Worm (Caenorhabditis elegans) whole organism, late embryonic: Measurements from ENCODE around the gene ttr-23.

Source experiments
- F13H6.1 ChIP-seq: sonication (generic microtip); optimal IDR thresholded peaks from 2 replicates; lab custom pipeline; 2016; ENCODE audit warnings: missing genetic modification characterization, missing compliant biosample characterization
- K09A11.1 ChIP-seq: sonication (generic microtip); optimal IDR thresholded peaks from 2 replicates; lab custom pipeline; 2017; ENCODE audit warnings: antibody characterized with exemption, mild to moderate bottlenecking, missing genetic modification characterization, missing compliant biosample characterization; ENCODE audit not compliant: insufficient read depth
- Y22D7AL.16 ChIP-seq: sonication (generic microtip); optimal IDR thresholded peaks from 2 replicates; lab custom pipeline; 2016; ENCODE audit warnings: missing genetic modification characterization, missing compliant biosample characterization
- ahr-1 ChIP-seq: sonication (generic microtip); optimal IDR thresholded peaks from 2 replicates; lab custom pipeline; 2016; ENCODE audit warnings: missing genetic modification characterization, missing compliant biosample characterization
- ama-1 ChIP-seq: fragments of 150-350 bp; optimal IDR thresholded peaks from 2 replicates; lab custom pipeline; 2014
- ceh-14 ChIP-seq: sonication (generic microtip); optimal IDR thresholded peaks from 2 replicates; lab custom pipeline; 2016; ENCODE audit warnings: missing genotype, missing genetic modification characterization, missing compliant biosample characterization
- ceh-18 ChIP-seq: sonication (generic microtip); optimal IDR thresholded peaks from 2 replicates; lab custom pipeline; 2016; ENCODE audit warnings: missing genetic modification characterization, missing compliant biosample characterization
- ceh-2 ChIP-seq: sonication (generic microtip); optimal IDR thresholded peaks from 2 replicates; lab custom pipeline; 2016; ENCODE audit warnings: missing genotype, missing genetic modification characterization, missing compliant biosample characterization
- ceh-24 ChIP-seq: sonication (generic microtip); optimal IDR thresholded peaks from 2 replicates; lab custom pipeline; 2016; ENCODE audit warnings: mild to moderate bottlenecking, missing genetic modification characterization, missing compliant biosample characterization
- ceh-48 ChIP-seq: sonication (generic microtip); optimal IDR thresholded peaks from 2 replicates; lab custom pipeline; 2016; ENCODE audit warnings: missing genetic modification characterization, inconsistent platforms, missing compliant biosample characterization
- ceh-6 ChIP-seq: fragments of 200-800 bp; sonication (Bioruptor generic); optimal IDR thresholded peaks from 2 replicates; lab custom pipeline; 2018; ENCODE audit warnings: mild to moderate bottlenecking, missing genetic modification characterization, missing compliant biosample characterization
- ceh-9 ChIP-seq: sonication (generic microtip); optimal IDR thresholded peaks from 2 replicates; lab custom pipeline; 2016; ENCODE audit warnings: mild to moderate bottlenecking, missing genetic modification characterization, inconsistent platforms, missing compliant biosample characterization
- che-1 ChIP-seq: sonication (generic microtip); optimal IDR thresholded peaks from 2 replicates; lab custom pipeline; 2016; ENCODE audit warnings: mild to moderate bottlenecking, missing genetic modification characterization, missing compliant biosample characterization
- dmd-4 ChIP-seq: sonication (generic microtip); optimal IDR thresholded peaks from 2 replicates; lab custom pipeline; 2016; ENCODE audit warnings: borderline replicate concordance, missing genetic modification characterization, missing compliant biosample characterization
- elt-2 ChIP-seq: sonication (generic microtip); optimal IDR thresholded peaks from 2 replicates; lab custom pipeline; 2016; ENCODE audit warnings: missing genetic modification reagents, missing genetic modification characterization, missing compliant biosample characterization
- eyg-1 ChIP-seq: sonication (generic microtip); optimal IDR thresholded peaks from 2 replicates; lab custom pipeline; 2016; ENCODE audit warnings: missing genotype, missing genetic modification characterization, missing compliant biosample characterization
- fax-1 ChIP-seq: sonication (generic microtip); optimal IDR thresholded peaks from 2 replicates; lab custom pipeline; 2016; ENCODE audit warnings: missing genotype, missing genetic modification characterization, missing compliant biosample characterization
- fkh-6 ChIP-seq: sonication (generic microtip); optimal IDR thresholded peaks from 2 replicates; lab custom pipeline; 2016; ENCODE audit warnings: missing genetic modification characterization, missing compliant biosample characterization
- gmeb-2 ChIP-seq: sonication (generic microtip); optimal IDR thresholded peaks from 2 replicates; lab custom pipeline; 2016; ENCODE audit warnings: missing genetic modification characterization, inconsistent platforms, missing compliant biosample characterization
- hlh-15 ChIP-seq: sonication (generic microtip); optimal IDR thresholded peaks from 2 replicates; lab custom pipeline; 2016; ENCODE audit warnings: missing genetic modification characterization, missing compliant biosample characterization
- hlh-8 ChIP-seq: sonication (generic microtip); optimal IDR thresholded peaks from 2 replicates; lab custom pipeline; 2016; ENCODE audit warnings: missing genotype, missing genetic modification characterization, missing compliant biosample characterization
- madf-2 ChIP-seq: sonication (generic microtip); optimal IDR thresholded peaks from 2 replicates; lab custom pipeline; 2017; ENCODE audit warnings: missing genetic modification characterization, missing compliant biosample characterization
- mec-3 ChIP-seq: sonication (generic microtip); optimal IDR thresholded peaks from 2 replicates; lab custom pipeline; 2016; ENCODE audit warnings: borderline replicate concordance, missing genetic modification characterization, missing compliant biosample characterization
- nfya-1 ChIP-seq: sonication (generic microtip); optimal IDR thresholded peaks from 2 replicates; lab custom pipeline; 2017; ENCODE audit warnings: missing genetic modification characterization, mild to moderate bottlenecking, missing compliant biosample characterization, antibody characterized with exemption, moderate library complexity
- odd-2 ChIP-seq: sonication (generic microtip); optimal IDR thresholded peaks from 2 replicates; lab custom pipeline; 2017; ENCODE audit warnings: antibody characterized with exemption, mild to moderate bottlenecking, missing genetic modification characterization, missing compliant biosample characterization
- pax-1 ChIP-seq: fragments of 150-350 bp; optimal IDR thresholded peaks from 2 replicates; lab custom pipeline; 2014; ENCODE audit warnings: missing biosample characterization, missing genetic modification characterization
- ref-2 ChIP-seq: sonication (generic microtip); optimal IDR thresholded peaks from 2 replicates; lab custom pipeline; 2016; ENCODE audit warnings: missing genetic modification characterization, missing compliant biosample characterization
- sdc-2 ChIP-seq: sonication (generic microtip); optimal IDR thresholded peaks from 2 replicates; lab custom pipeline; 2016; ENCODE audit warnings: missing genotype, missing genetic modification characterization, missing compliant biosample characterization
- sox-2 ChIP-seq: fragments of 200-800 bp; sonication (Bioruptor generic); IDR thresholded peaks from 2 replicates; pipeline ENCODE4 v1.3.6; 2022; ENCODE audit warnings: missing genetic modification reagents, missing genetic modification characterization, missing compliant biosample characterization
- syd-9 ChIP-seq: sonication (generic microtip); optimal IDR thresholded peaks from 2 replicates; lab custom pipeline; 2016; ENCODE audit warnings: mild to moderate bottlenecking, missing genetic modification characterization, moderate library complexity, missing compliant biosample characterization
- tbx-2 ChIP-seq: sonication (generic microtip); optimal IDR thresholded peaks from 2 replicates; lab custom pipeline; 2016; ENCODE audit warnings: missing genetic modification characterization, missing compliant biosample characterization
- tbx-7 ChIP-seq: sonication (generic microtip); optimal IDR thresholded peaks from 2 replicates; lab custom pipeline; 2016; ENCODE audit warnings: missing genotype, missing genetic modification characterization, missing compliant biosample characterization
- unc-42 ChIP-seq: sonication (generic microtip); optimal IDR thresholded peaks from 2 replicates; lab custom pipeline; 2016; ENCODE audit warnings: missing genotype, missing genetic modification characterization, missing compliant biosample characterization
- unc-55 ChIP-seq: sonication (generic microtip); optimal IDR thresholded peaks from 2 replicates; lab custom pipeline; 2017; ENCODE audit warnings: missing biosample characterization, missing genetic modification reagents, missing genetic modification characterization
- unc-86 ChIP-seq: sonication (generic microtip); optimal IDR thresholded peaks from 2 replicates; lab custom pipeline; 2016; ENCODE audit warnings: missing genetic modification characterization, missing compliant biosample characterization
- zip-5 ChIP-seq: sonication (generic microtip); optimal IDR thresholded peaks from 2 replicates; lab custom pipeline; 2016; ENCODE audit warnings: missing genetic modification characterization, missing compliant biosample characterization
- ztf-16 ChIP-seq: sonication (generic microtip); optimal IDR thresholded peaks from 2 replicates; lab custom pipeline; 2017; ENCODE audit warnings: missing genetic modification characterization, missing compliant biosample characterization

ttr-23 gene

ce11 chrV:10580638-10581037 lies 9.0 kb downstream of the ttr-23 start:
- TF ChIP-seq F13H6.1 (tag; lab: Kevin White, UChicago) (no peak), elt-2 (tag; lab: Kevin White, UChicago) (peak; percentile 4), tbx-7 (tag; lab: Kevin White, UChicago) (no peak)

ce11 chrV:10578938-10579337 lies 10.7 kb downstream of the ttr-23 start, which contains the start of the genes erh-1 and lpd-9:
Gene erh-1, minus strand, starts transcription at chrV:10579141.
Gene lpd-9, plus strand, starts transcription at chrV:10579305.
- TF ChIP-seq ceh-2 (peak; percentile 37), pax-1 (tag; lab: Kevin White, UChicago) (peak; percentile 12), gmeb-2 (tag; lab: Kevin White, UChicago) (no peak), sdc-2 (tag; lab: Kevin White, UChicago) (no peak), nfya-1 (tag; lab: Kevin White, UChicago) (peak; percentile 44), ceh-14 (tag; lab: Kevin White, UChicago) (peak; percentile 43), madf-2 (tag; lab: Kevin White, UChicago) (no peak), che-1 (tag; lab: Kevin White, UChicago) (peak; percentile 26), ref-2 (tag; lab: Kevin White, UChicago) (peak; percentile 25), unc-86 (peak; percentile 23), ceh-18 (tag; lab: Kevin White, UChicago) (peak; percentile 20), ztf-16 (tag; lab: Kevin White, UChicago) (peak; percentile 29), elt-2 (tag; lab: Kevin White, UChicago) (peak; percentile 68), unc-55 (no peak), zip-5 (tag; lab: Kevin White, UChicago) (peak; percentile 8), unc-42 (tag; lab: Kevin White, UChicago) (peak; percentile 15), Y22D7AL.16 (tag; lab: Kevin White, UChicago) (peak; percentile 11), ahr-1 (tag; lab: Kevin White, UChicago) (no peak), eyg-1 (tag; lab: Kevin White, UChicago) (no peak), tbx-7 (tag; lab: Kevin White, UChicago) (no peak)

- TF ChIP-seq odd-2 (tag; lab: Kevin White, UChicago): no peak
- TF ChIP-seq ceh-48: no peak
- no peak for TF ChIP-seq dmd-4
Measured at ce11 chrV:10578226-10578625, 11.4 kb downstream of the ttr-23 start, which contains the start of gene mics-1. Gene mics-1, minus strand, starts transcription at chrV:10578326.

- TF ChIP-seq ama-1 (lab: Kevin White, UChicago) (no peak), nfya-1 (tag; lab: Kevin White, UChicago) (no peak), dmd-4 (no peak), unc-55 (no peak), hlh-8 (no peak), fkh-6 (tag; lab: Kevin White, UChicago) (no peak), syd-9 (tag; lab: Kevin White, UChicago) (no peak), ceh-6 (GFP tag; lab: Kevin White, UChicago) (no peak), hlh-15 (tag; lab: Kevin White, UChicago) (no peak), mec-3 (tag; lab: Kevin White, UChicago) (no peak), ceh-9 (tag; lab: Kevin White, UChicago) (no peak), sox-2 (no peak), fax-1 (no peak), tbx-2 (tag; lab: Kevin White, UChicago) (no peak), K09A11.1 (no peak), ceh-24 (tag; lab: Kevin White, UChicago) (no peak)
Measured at ce11 chrV:10576319-10576718, 13.3 kb downstream of the ttr-23 start, which contains the start of gene vps-54. Gene vps-54, minus strand, starts transcription at chrV:10576419.
